Worm (Caenorhabditis elegans) whole organism, L1 larva: Measurements from ENCODE around the gene cnep-1.

Experiments
- egl-13 ChIP-seq: sonication (generic microtip); optimal IDR thresholded peaks from 2 replicates; lab custom pipeline; 2016; ENCODE audit warnings: missing genotype, missing genetic modification reagents, missing genetic modification characterization, missing compliant biosample characterization
- egl-27 ChIP-seq, 2 experiments: fragments of 150-350 bp in 1 of 2; sonication (generic microtip); optimal IDR thresholded peaks; 3 replicates each; lab custom pipeline; 2017 to 2018; ENCODE audit warnings: missing biosample characterization in 2 of 2, missing genetic modification characterization in 2 of 2, missing genetic modification reagents in 2 of 2
- fkh-4 ChIP-seq: sonication (generic microtip); optimal IDR thresholded peaks from 2 replicates; lab custom pipeline; 2016; ENCODE audit warnings: missing compliant biosample characterization, missing genetic modification characterization, borderline replicate concordance
- lin-39 ChIP-seq: fragments of 150-350 bp; optimal IDR thresholded peaks from 2 replicates; lab custom pipeline; 2014; ENCODE audit warnings: missing biosample characterization, missing genetic modification reagents, missing genetic modification characterization
- nhr-11 ChIP-seq: fragments of 150-350 bp; optimal IDR thresholded peaks from 2 replicates; lab custom pipeline; 2014; ENCODE audit warnings: missing biosample characterization, missing genetic modification characterization
- unc-62 ChIP-seq: fragments of 150-350 bp; optimal IDR thresholded peaks from 2 replicates; lab custom pipeline; 2014; ENCODE audit warnings: missing biosample characterization, missing genetic modification reagents, missing genetic modification characterization
- zag-1 ChIP-seq: fragments of 150-350 bp; optimal IDR thresholded peaks from 2 replicates; lab custom pipeline; 2014; ENCODE audit warnings: missing biosample characterization, missing genetic modification characterization
- zip-4 ChIP-seq: fragments of 200-800 bp; sonication (Bioruptor generic); optimal IDR thresholded peaks from 2 replicates; lab custom pipeline; 2018; ENCODE audit warnings: mild to moderate bottlenecking, missing genetic modification characterization, moderate library complexity, missing compliant biosample characterization

ce11 chrII:7323317-7323716, 13.2 kb downstream of the cnep-1 start:
- TF ChIP-seq unc-62 (GFP tag; lab: Kevin White, UChicago) = no peak
- no peak for TF ChIP-seq egl-27 (tag; optimal IDR thresholded peaks at IDR 0.05; lab: Kevin White, UChicago)
- peak; percentile 82 for TF ChIP-seq lin-39 (tag; lab: Kevin White, UChicago)
- TF ChIP-seq zag-1 (tag; lab: Kevin White, UChicago) = no peak
- no peak for TF ChIP-seq fkh-4 (tag; lab: Kevin White, UChicago)
- TF ChIP-seq egl-13 (tag; lab: Kevin White, UChicago) = no peak
- peak; percentile 62 for TF ChIP-seq nhr-11
- no peak for TF ChIP-seq zip-4
